Worm (Caenorhabditis elegans) whole organism, early embryonic: Measurements from ENCODE around the gene R10E4.9.

Source experiments
- F13C5.2 ChIP-seq: sonication (generic microtip); optimal IDR thresholded peaks from 2 replicates; lab custom pipeline; 2017; ENCODE audit warnings: mild to moderate bottlenecking, missing genetic modification characterization, inconsistent platforms, missing compliant biosample characterization
- aly-1 ChIP-seq: sonication (generic microtip); optimal IDR thresholded peaks from 2 replicates; lab custom pipeline; 2016; ENCODE audit warnings: missing genetic modification characterization, missing compliant biosample characterization
- ama-1 ChIP-seq: fragments of 150-350 bp; optimal IDR thresholded peaks from 2 replicates; lab custom pipeline; 2014
- ceh-13 ChIP-seq: fragments of 200-800 bp; sonication (Bioruptor generic); optimal IDR thresholded peaks from 2 replicates; lab custom pipeline; 2018; ENCODE audit warnings: mild to moderate bottlenecking, missing genetic modification characterization, missing compliant biosample characterization
- ceh-36 ChIP-seq: sonication (generic microtip); optimal IDR thresholded peaks from 2 replicates; lab custom pipeline; 2016; ENCODE audit warnings: missing genetic modification characterization, inconsistent platforms, missing compliant biosample characterization
- ets-7 ChIP-seq: sonication (generic microtip); optimal IDR thresholded peaks from 2 replicates; lab custom pipeline; 2016; ENCODE audit warnings: missing genotype, missing genetic modification characterization, missing compliant biosample characterization
- flt-1 ChIP-seq: fragments of 200-800 bp; sonication (Bioruptor generic); IDR thresholded peaks from 2 replicates; pipeline ENCODE4 v1.3.6; 2022; ENCODE audit warnings: missing genetic modification characterization, missing compliant biosample characterization
- hnd-1 ChIP-seq: sonication (generic microtip); optimal IDR thresholded peaks from 2 replicates; lab custom pipeline; 2016; ENCODE audit warnings: missing genetic modification characterization, missing compliant biosample characterization
- pes-1 ChIP-seq: fragments of 200-800 bp; sonication (Bioruptor generic); IDR thresholded peaks from 2 replicates; pipeline ENCODE4 v1.3.6; 2022; ENCODE audit warnings: missing genetic modification reagents, missing genetic modification characterization, missing compliant biosample characterization
- sea-1 ChIP-seq: fragments of 200-800 bp; sonication (Bioruptor generic); conservative IDR thresholded peaks from 2 replicates; pipeline ENCODE4 v1.3.6; 2022; ENCODE audit warnings: missing genetic modification characterization, missing compliant biosample characterization
- tbx-11 ChIP-seq: fragments of 200-800 bp; sonication (Bioruptor generic); IDR thresholded peaks from 2 replicates; pipeline ENCODE4 v1.3.6; 2022; ENCODE audit warnings: missing genetic modification characterization, missing compliant biosample characterization
- tbx-37 ChIP-seq: fragments of 200-800 bp; sonication (Bioruptor generic); conservative IDR thresholded peaks from 2 replicates; pipeline ENCODE4 v1.3.6; 2022; ENCODE audit warnings: missing genetic modification reagents, missing genetic modification characterization, missing compliant biosample characterization
- tra-4 ChIP-seq: sonication (generic microtip); optimal IDR thresholded peaks from 2 replicates; lab custom pipeline; 2017; ENCODE audit warnings: missing genetic modification characterization, missing compliant biosample characterization

DNA sequence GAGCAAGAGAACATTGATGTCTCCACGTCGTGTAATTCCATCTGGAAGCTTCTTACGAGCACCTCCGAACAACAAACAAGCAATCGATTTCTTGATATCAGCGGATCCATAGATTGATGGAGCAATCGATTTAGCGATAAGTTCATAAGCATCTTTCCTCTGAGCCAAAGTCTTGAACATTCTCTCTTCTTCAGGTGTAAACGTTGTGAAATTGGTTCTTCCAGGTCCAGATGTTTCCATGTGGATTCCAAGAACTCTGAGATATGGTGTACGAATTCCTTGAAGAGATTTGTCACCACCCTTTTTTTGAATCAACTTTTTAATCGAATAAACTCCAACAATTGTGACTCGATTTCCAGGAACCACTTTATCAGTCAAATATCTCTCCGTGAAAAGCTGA lies 12.2 kb downstream of the R10E4.9 start:
- TF ChIP-seq ama-1 (lab: Kevin White, UChicago) (no peak), flt-1 (no peak), ceh-13 (GFP tag; lab: Kevin White, UChicago) (no peak), ceh-36 (tag; lab: Kevin White, UChicago) (no peak), ets-7 (tag; lab: Kevin White, UChicago) (no peak), sea-1 (GFP tag; lab: Robert Waterston, UW) (no peak), tra-4 (tag; lab: Kevin White, UChicago) (no peak), aly-1 (tag; lab: Kevin White, UChicago) (no peak), tbx-11 (GFP tag; lab: Robert Waterston, UW) (no peak), pes-1 (no peak), tbx-37 (GFP tag; lab: Robert Waterston, UW) (no peak), F13C5.2 (tag; lab: Kevin White, UChicago) (no peak), hnd-1 (tag; lab: Kevin White, UChicago) (no peak)
